Worm (Caenorhabditis elegans): Measurements from ENCODE around the gene ZC477.2.

Gene ZC477.2

ce11 chrIV:7133983-7134382 lies 26.0 kb downstream of the ZC477.2 start, which contains the start of gene mutd-1:
Gene mutd-1 (minus strand): TSS chrIV:7134083.
- TF ChIP-seq Y116A8C.19 (tag; optimal IDR thresholded peaks at IDR 0.05; ENCODE audit: borderline replicate concordance) (no peak), hlh-17 (GFP tag; optimal IDR thresholded peaks at IDR 0.05; ENCODE audit: borderline replicate concordance) (no peak), swsn-7 (tag; optimal IDR thresholded peaks at IDR 0.05) (no peak), sup-37 (GFP tag; optimal IDR thresholded peaks at IDR 0.05) (no peak), irx-1 (tag; optimal IDR thresholded peaks at IDR 0.05) (no peak), lin-14 (GFP tag; optimal IDR thresholded peaks at IDR 0.05) (no peak), fos-1 (tag; optimal IDR thresholded peaks at IDR 0.05) (no peak), lir-3 (tag; optimal IDR thresholded peaks at IDR 0.05; ENCODE audit: poor library complexity) (no peak), mdl-1 (tag; optimal IDR thresholded peaks at IDR 0.05) (no peak), grh-1 (GFP tag; IDR thresholded peaks at IDR 0.05) (no peak), nhr-71 (tag; optimal IDR thresholded peaks at IDR 0.05) (no peak), jun-1 (tag; optimal IDR thresholded peaks at IDR 0.05) (no peak), xbp-1 (tag; optimal IDR thresholded peaks at IDR 0.05) (no peak)

ce11 chrIV:7139143-7139542 lies 31.1 kb downstream of the ZC477.2 start:
- TF ChIP-seq lin-13 (GFP tag; optimal IDR thresholded peaks at IDR 0.05) (no peak), fkh-10 (GFP tag; optimal IDR thresholded peaks at IDR 0.05) (no peak)

- TF ChIP-seq C34B4.2 (tag; optimal IDR thresholded peaks at IDR 0.05) (no peak), pax-3 (tag; optimal IDR thresholded peaks at IDR 0.05) (no peak), nhr-20 (tag; optimal IDR thresholded peaks at IDR 0.05) (no peak), tbx-2 (tag; optimal IDR thresholded peaks at IDR 0.05) (no peak), C04F5.9 (tag; optimal IDR thresholded peaks at IDR 0.05) (no peak), ceh-82 (tag; optimal IDR thresholded peaks at IDR 0.05) (peak in 1 of 3 experiments; percentile 29), zip-4 (GFP tag; optimal IDR thresholded peaks at IDR 0.05) (no peak), Y116A8C.19 (tag; optimal IDR thresholded peaks at IDR 0.05; ENCODE audit: borderline replicate concordance) (no peak), unc-62 (GFP tag; optimal IDR thresholded peaks at IDR 0.05) (no peak), nhr-85 (tag) (no peak), nhr-19 (GFP tag; conservative IDR thresholded peaks at IDR 0.05) (no peak), unc-130 (tag; optimal IDR thresholded peaks at IDR 0.05) (no peak), irx-1 (tag; optimal IDR thresholded peaks at IDR 0.05) (no peak), nhr-47 (tag; optimal IDR thresholded peaks at IDR 0.05) (no peak), lin-14 (GFP tag; optimal IDR thresholded peaks at IDR 0.05) (peak; percentile 76), nhr-84 (tag; optimal IDR thresholded peaks at IDR 0.05) (no peak), mep-1 (tag; optimal IDR thresholded peaks at IDR 0.05) (no peak), efl-3 (GFP tag; optimal IDR thresholded peaks at IDR 0.05) (no peak), xbp-1 (tag; optimal IDR thresholded peaks at IDR 0.05) (peak; percentile 8), zag-1 (tag; optimal IDR thresholded peaks at IDR 0.05) (no peak), nhr-76 (tag; optimal IDR thresholded peaks at IDR 0.05) (no peak), rnt-1 (tag; optimal IDR thresholded peaks at IDR 0.05) (no peak), snu-23 (GFP tag; optimal IDR thresholded peaks at IDR 0.05) (no peak), ceh-8 (GFP tag; optimal IDR thresholded peaks at IDR 0.05) (no peak), ztf-4 (tag; optimal IDR thresholded peaks at IDR 0.05) (no peak), unc-30 (tag; optimal IDR thresholded peaks at IDR 0.05) (no peak), C16A3.4 (tag; optimal IDR thresholded peaks at IDR 0.05) (peak; percentile 5), hlh-17 (GFP tag; optimal IDR thresholded peaks at IDR 0.05; ENCODE audit: borderline replicate concordance) (no peak), tlp-1 (tag; optimal IDR thresholded peaks at IDR 0.05) (no peak), jun-1 (tag; optimal IDR thresholded peaks at IDR 0.05) (no peak), lin-15B (tag; optimal IDR thresholded peaks at IDR 0.05) (peak; percentile 16), lsy-2 (tag; optimal IDR thresholded peaks at IDR 0.05) (peak in 1 of 2 experiments; percentile 49), lin-35 (GFP tag; optimal IDR thresholded peaks at IDR 0.05) (peak in 1 of 2 experiments; percentile 55), lir-3 (tag; optimal IDR thresholded peaks at IDR 0.05; ENCODE audit: poor library complexity) (no peak), fos-1 (tag; optimal IDR thresholded peaks at IDR 0.05) (no peak), ets-5 (GFP tag; IDR thresholded peaks at IDR 0.05) (no peak), hlh-4 (tag; optimal IDR thresholded peaks at IDR 0.05) (no peak), nhr-28 (tag; optimal IDR thresholded peaks at IDR 0.05) (no peak), nhr-90 (tag; optimal IDR thresholded peaks at IDR 0.05; ENCODE audit: poor library complexity) (no peak), F16B12.6 (tag; optimal IDR thresholded peaks at IDR 0.05) (peak; percentile 26), pqm-1 (tag; optimal IDR thresholded peaks at IDR 0.05) (no peak)
Measured at ce11 chrIV:7144670-7145257, 36.8 kb downstream of the ZC477.2 start, which contains the start of gene hecd-1. Gene hecd-1 (minus strand): TSS chrIV:7144720.
